Worm (Caenorhabditis elegans) whole organism, L4/young adult: ENCODE results near the gene unc-53.

ENCODE experiments used
- dao-5 ChIP-seq: sonication (generic microtip); optimal IDR thresholded peaks from 2 replicates; lab custom pipeline; 2016; ENCODE audit warnings: missing genotype, missing genetic modification characterization, moderate library complexity, missing compliant biosample characterization
- him-1 ChIP-seq: sonication (generic microtip); optimal IDR thresholded peaks from 2 replicates; lab custom pipeline; 2016; ENCODE audit warnings: missing genotype, missing genetic modification reagents, missing genetic modification characterization, missing compliant biosample characterization

- TF ChIP-seq him-1: no peak
- no peak for TF ChIP-seq dao-5 (tag; lab: Kevin White, UChicago)
Measured at ce11 chrII:11016835-11016883, 72.6 kb downstream of the unc-53 start, which contains the start of gene ram-2.
